Worm (Caenorhabditis elegans): ENCODE measurements around the gene immp-2.

DNA sequence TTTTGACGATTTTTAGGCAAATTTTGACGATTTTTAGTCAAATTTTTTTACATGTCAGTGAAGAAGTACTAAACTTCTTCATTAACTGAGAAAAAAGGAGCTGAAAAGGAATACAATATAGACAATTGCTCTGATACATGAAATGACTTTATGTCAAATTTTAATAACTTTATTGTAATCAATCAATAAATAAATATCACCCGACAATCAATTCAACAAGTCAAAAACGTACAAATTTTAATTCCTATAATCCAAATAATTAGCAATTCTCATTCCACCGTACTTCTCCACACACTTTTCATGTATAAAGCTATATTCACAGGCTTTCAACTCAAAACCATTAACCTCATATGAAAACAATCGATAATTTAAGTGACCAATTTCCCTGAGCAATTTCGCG lies 32.9 kb upstream of the immp-2 start:
- TF ChIP-seq pha-4 (tag; optimal IDR thresholded peaks at IDR 0.05) (no peak), unc-62 (GFP tag; optimal IDR thresholded peaks at IDR 0.05) (no peak), aptf-2 (GFP tag; conservative IDR thresholded peaks at IDR 0.05) (no peak), madf-6 (GFP tag; IDR thresholded peaks at IDR 0.05) (no peak)
